Worm (Caenorhabditis elegans) whole organism, late embryonic: ENCODE results near the gene F20D6.11.
A peak's percentile ranks its signal among the peaks of the same experiment; 100 is the strongest.

Experiments used
- C08G9.2 ChIP-seq: sonication (generic microtip); optimal IDR thresholded peaks from 2 replicates; lab custom pipeline; 2016; ENCODE audit warnings: mild to moderate bottlenecking, missing genetic modification characterization, moderate library complexity, missing compliant biosample characterization
- K09A11.1 ChIP-seq: sonication (generic microtip); optimal IDR thresholded peaks from 2 replicates; lab custom pipeline; 2017; ENCODE audit warnings: antibody characterized with exemption, mild to moderate bottlenecking, missing genetic modification characterization, missing compliant biosample characterization; ENCODE audit not compliant: insufficient read depth
- T23F11.4 ChIP-seq: fragments of 200-800 bp; sonication (Bioruptor generic); optimal IDR thresholded peaks from 2 replicates; lab custom pipeline; 2018; ENCODE audit warnings: mild to moderate bottlenecking, missing genetic modification characterization, missing compliant biosample characterization
- Y22D7AL.16 ChIP-seq: sonication (generic microtip); optimal IDR thresholded peaks from 2 replicates; lab custom pipeline; 2016; ENCODE audit warnings: missing genetic modification characterization, missing compliant biosample characterization
- ceh-19 ChIP-seq: fragments of 200-800 bp; sonication (Bioruptor generic); optimal IDR thresholded peaks from 2 replicates; lab custom pipeline; 2018; ENCODE audit warnings: mild to moderate bottlenecking, missing genetic modification characterization, missing compliant biosample characterization
- ceh-2 ChIP-seq: sonication (generic microtip); optimal IDR thresholded peaks from 2 replicates; lab custom pipeline; 2016; ENCODE audit warnings: missing genotype, missing genetic modification characterization, missing compliant biosample characterization
- ceh-22 ChIP-seq: sonication (generic microtip); optimal IDR thresholded peaks from 2 replicates; lab custom pipeline; 2017; ENCODE audit warnings: missing biosample characterization, missing genetic modification characterization
- ceh-24 ChIP-seq: sonication (generic microtip); optimal IDR thresholded peaks from 2 replicates; lab custom pipeline; 2016; ENCODE audit warnings: mild to moderate bottlenecking, missing genetic modification characterization, missing compliant biosample characterization
- ceh-30 ChIP-seq: fragments of 150-350 bp; optimal IDR thresholded peaks from 2 replicates; lab custom pipeline; 2014; ENCODE audit warnings: missing biosample characterization, missing genetic modification characterization
- ceh-31 ChIP-seq: sonication (generic microtip); optimal IDR thresholded peaks from 2 replicates; lab custom pipeline; 2016; ENCODE audit warnings: missing genetic modification characterization, missing compliant biosample characterization
- ceh-34 ChIP-seq: sonication (generic microtip); optimal IDR thresholded peaks from 2 replicates; lab custom pipeline; 2016; ENCODE audit warnings: mild to moderate bottlenecking, missing genetic modification characterization, missing compliant biosample characterization
- ceh-45 ChIP-seq: fragments of 200-800 bp; sonication (Bioruptor generic); IDR thresholded peaks from 2 replicates; pipeline ENCODE4 v1.3.6; 2022; ENCODE audit warnings: missing genetic modification reagents, missing genetic modification characterization, missing compliant biosample characterization
- ceh-48 ChIP-seq: sonication (generic microtip); optimal IDR thresholded peaks from 2 replicates; lab custom pipeline; 2016; ENCODE audit warnings: missing genetic modification characterization, inconsistent platforms, missing compliant biosample characterization
- ceh-6 ChIP-seq: fragments of 200-800 bp; sonication (Bioruptor generic); optimal IDR thresholded peaks from 2 replicates; lab custom pipeline; 2018; ENCODE audit warnings: mild to moderate bottlenecking, missing genetic modification characterization, missing compliant biosample characterization
- dmd-4 ChIP-seq: sonication (generic microtip); optimal IDR thresholded peaks from 2 replicates; lab custom pipeline; 2016; ENCODE audit warnings: borderline replicate concordance, missing genetic modification characterization, missing compliant biosample characterization
- elt-2 ChIP-seq: sonication (generic microtip); optimal IDR thresholded peaks from 2 replicates; lab custom pipeline; 2016; ENCODE audit warnings: missing genetic modification reagents, missing genetic modification characterization, missing compliant biosample characterization
- elt-4 ChIP-seq: sonication (generic microtip); optimal IDR thresholded peaks from 2 replicates; lab custom pipeline; 2016; ENCODE audit warnings: missing genetic modification characterization, missing compliant biosample characterization
- fkh-6 ChIP-seq: sonication (generic microtip); optimal IDR thresholded peaks from 2 replicates; lab custom pipeline; 2016; ENCODE audit warnings: missing genetic modification characterization, missing compliant biosample characterization
- gmeb-2 ChIP-seq: sonication (generic microtip); optimal IDR thresholded peaks from 2 replicates; lab custom pipeline; 2016; ENCODE audit warnings: missing genetic modification characterization, inconsistent platforms, missing compliant biosample characterization
- hlh-13 ChIP-seq: fragments of 200-800 bp; sonication (Bioruptor generic); optimal IDR thresholded peaks from 2 replicates; lab custom pipeline; 2018; ENCODE audit warnings: mild to moderate bottlenecking, missing genetic modification characterization, missing compliant biosample characterization
- hlh-15 ChIP-seq: sonication (generic microtip); optimal IDR thresholded peaks from 2 replicates; lab custom pipeline; 2016; ENCODE audit warnings: missing genetic modification characterization, missing compliant biosample characterization
- hlh-6 ChIP-seq: sonication (generic microtip); optimal IDR thresholded peaks from 2 replicates; lab custom pipeline; 2016; ENCODE audit warnings: missing genotype, missing genetic modification characterization, missing compliant biosample characterization
- lim-6 ChIP-seq: sonication (generic microtip); optimal IDR thresholded peaks from 2 replicates; lab custom pipeline; 2016; ENCODE audit warnings: missing genetic modification characterization, missing compliant biosample characterization
- lin-11 ChIP-seq: fragments of 200-800 bp; sonication (Bioruptor generic); optimal IDR thresholded peaks from 2 replicates; lab custom pipeline; 2018; ENCODE audit warnings: mild to moderate bottlenecking, missing genetic modification characterization, missing compliant biosample characterization
- madf-2 ChIP-seq: sonication (generic microtip); optimal IDR thresholded peaks from 2 replicates; lab custom pipeline; 2017; ENCODE audit warnings: missing genetic modification characterization, missing compliant biosample characterization
- mec-3 ChIP-seq: sonication (generic microtip); optimal IDR thresholded peaks from 2 replicates; lab custom pipeline; 2016; ENCODE audit warnings: borderline replicate concordance, missing genetic modification characterization, missing compliant biosample characterization
- nfya-1 ChIP-seq: sonication (generic microtip); optimal IDR thresholded peaks from 2 replicates; lab custom pipeline; 2017; ENCODE audit warnings: missing genetic modification characterization, mild to moderate bottlenecking, missing compliant biosample characterization, antibody characterized with exemption, moderate library complexity
- nhr-11 ChIP-seq: fragments of 150-350 bp; optimal IDR thresholded peaks from 2 replicates; lab custom pipeline; 2014; ENCODE audit warnings: missing biosample characterization, missing genetic modification characterization
- nhr-232 ChIP-seq: sonication (generic microtip); optimal IDR thresholded peaks from 2 replicates; lab custom pipeline; 2016; ENCODE audit warnings: missing genetic modification characterization, missing compliant biosample characterization
- npax-4 ChIP-seq: sonication (generic microtip); optimal IDR thresholded peaks from 2 replicates; lab custom pipeline; 2016; ENCODE audit warnings: missing genetic modification characterization, missing compliant biosample characterization
- pag-3 ChIP-seq: sonication (generic microtip); optimal IDR thresholded peaks from 2 replicates; lab custom pipeline; 2016; ENCODE audit warnings: missing compliant biosample characterization, missing genetic modification characterization, borderline replicate concordance
- pax-1 ChIP-seq: fragments of 150-350 bp; optimal IDR thresholded peaks from 2 replicates; lab custom pipeline; 2014; ENCODE audit warnings: missing biosample characterization, missing genetic modification characterization
- pha-2 ChIP-seq: sonication (generic microtip); optimal IDR thresholded peaks from 2 replicates; lab custom pipeline; 2017; ENCODE audit warnings: mild to moderate bottlenecking, missing genetic modification characterization, missing compliant biosample characterization
- pqm-1 ChIP-seq: sonication (generic microtip); optimal IDR thresholded peaks from 2 replicates; lab custom pipeline; 2016; ENCODE audit warnings: missing genetic modification characterization, missing compliant biosample characterization
- pros-1 ChIP-seq: fragments of 150-350 bp; optimal IDR thresholded peaks from 2 replicates; lab custom pipeline; 2014; ENCODE audit warnings: missing biosample characterization, missing genetic modification reagents, missing genetic modification characterization
- rnt-1 ChIP-seq: sonication (generic microtip); optimal IDR thresholded peaks from 2 replicates; lab custom pipeline; 2016; ENCODE audit warnings: missing genetic modification characterization, missing compliant biosample characterization
- sdc-2 ChIP-seq: sonication (generic microtip); optimal IDR thresholded peaks from 2 replicates; lab custom pipeline; 2016; ENCODE audit warnings: missing genotype, missing genetic modification characterization, missing compliant biosample characterization
- sox-2 ChIP-seq: fragments of 200-800 bp; sonication (Bioruptor generic); IDR thresholded peaks from 2 replicates; pipeline ENCODE4 v1.3.6; 2022; ENCODE audit warnings: missing genetic modification reagents, missing genetic modification characterization, missing compliant biosample characterization
- sox-4 ChIP-seq: sonication (generic microtip); optimal IDR thresholded peaks from 2 replicates; lab custom pipeline; 2017; ENCODE audit warnings: mild to moderate bottlenecking, missing genetic modification characterization, inconsistent platforms, missing compliant biosample characterization
- tbx-7 ChIP-seq: sonication (generic microtip); optimal IDR thresholded peaks from 2 replicates; lab custom pipeline; 2016; ENCODE audit warnings: missing genotype, missing genetic modification characterization, missing compliant biosample characterization
- unc-3 ChIP-seq, 2 experiments: fragments of 200-800 bp in 1 of 2; sonication (Bioruptor generic) in 1 of 2; sonication (generic microtip) in 1 of 2; conservative IDR thresholded peaks in 1 of 2; optimal IDR thresholded peaks in 1 of 2; 2 replicates each; pipeline versions ENCODE4 v1.3.6 to Lab custom; 2016 to 2022; ENCODE audit warnings: missing compliant biosample characterization in 2 of 2, missing genetic modification characterization in 2 of 2, missing genetic modification reagents in 1 of 2
- unc-42 ChIP-seq: sonication (generic microtip); optimal IDR thresholded peaks from 2 replicates; lab custom pipeline; 2016; ENCODE audit warnings: missing genotype, missing genetic modification characterization, missing compliant biosample characterization
- unc-86 ChIP-seq: sonication (generic microtip); optimal IDR thresholded peaks from 2 replicates; lab custom pipeline; 2016; ENCODE audit warnings: missing genetic modification characterization, missing compliant biosample characterization
- ztf-16 ChIP-seq: sonication (generic microtip); optimal IDR thresholded peaks from 2 replicates; lab custom pipeline; 2017; ENCODE audit warnings: missing genetic modification characterization, missing compliant biosample characterization

Gene F20D6.11

ce11 chrV:8228712-8229119, 29.8 kb upstream of the F20D6.11 start (continued):
- TF ChIP-seq pha-2 (no peak), C08G9.2 (tag; lab: Kevin White, UChicago) (peak; percentile 26), sdc-2 (tag; lab: Kevin White, UChicago) (no peak), ceh-22 (tag; lab: Kevin White, UChicago) (no peak), ceh-34 (tag; lab: Kevin White, UChicago) (no peak), ceh-48 (tag; lab: Kevin White, UChicago) (no peak), pros-1 (tag; lab: Kevin White, UChicago) (no peak), sox-2 (GFP tag; lab: Robert Waterston, UW) (no peak), pag-3 (no peak), unc-86 (tag; lab: Kevin White, UChicago) (no peak), fkh-6 (tag; lab: Kevin White, UChicago) (no peak), unc-3 (GFP tag; conservative IDR thresholded peaks at IDR 0.05; lab: Robert Waterston, UW) (no peak), unc-3 (tag; optimal IDR thresholded peaks at IDR 0.05; lab: Kevin White, UChicago) (no peak), T23F11.4 (GFP tag; lab: Kevin White, UChicago) (no peak), ceh-24 (tag; lab: Kevin White, UChicago) (no peak), hlh-13 (GFP tag; lab: Kevin White, UChicago) (no peak), gmeb-2 (tag; lab: Kevin White, UChicago) (no peak), tbx-7 (tag; lab: Kevin White, UChicago) (no peak), ztf-16 (no peak), pax-1 (no peak), hlh-15 (tag; lab: Kevin White, UChicago) (no peak), Y22D7AL.16 (no peak), ceh-6 (GFP tag; lab: Kevin White, UChicago) (no peak), ceh-19 (GFP tag; lab: Kevin White, UChicago) (no peak), ceh-2 (tag; lab: Kevin White, UChicago) (peak; percentile 7), elt-2 (tag; lab: Kevin White, UChicago) (no peak), nhr-11 (no peak), nhr-232 (tag; lab: Kevin White, UChicago) (no peak), ceh-45 (GFP tag; lab: Robert Waterston, UW) (no peak), ceh-30 (tag; lab: Kevin White, UChicago) (peak; percentile 12), lin-11 (tag; lab: Kevin White, UChicago) (no peak), elt-4 (no peak), sox-4 (tag; lab: Kevin White, UChicago) (no peak), lim-6 (tag; lab: Kevin White, UChicago) (no peak), rnt-1 (peak; percentile 33), dmd-4 (no peak), npax-4 (tag; lab: Kevin White, UChicago) (no peak), hlh-6 (tag; lab: Kevin White, UChicago) (no peak), nfya-1 (peak; percentile 49), pqm-1 (no peak), mec-3 (no peak)

- TF ChIP-seq Y22D7AL.16: no peak
- no peak for TF ChIP-seq madf-2
- TF ChIP-seq T23F11.4 (GFP tag; lab: Kevin White, UChicago): no peak
- TF ChIP-seq unc-42: no peak
- TF ChIP-seq hlh-13 (GFP tag; lab: Kevin White, UChicago): no peak
- no peak for TF ChIP-seq K09A11.1 (tag; lab: Kevin White, UChicago)
- TF ChIP-seq unc-86 (tag; lab: Kevin White, UChicago): no peak
- TF ChIP-seq ceh-31 (tag; lab: Kevin White, UChicago): no peak
- TF ChIP-seq, all 69 proteins: peak for 0
Observed at ce11 chrV:8226812-8227211, 27.9 kb upstream of the F20D6.11 start, which contains the start of gene K07C11.10. TSS of gene K07C11.10 (minus strand) at chrV:8226912.
